Fruit fly (Drosophila melanogaster): ENCODE results near the gene Cip4.
A peak's percentile ranks its signal among the peaks of the same experiment; 100 is the strongest.

DNA sequence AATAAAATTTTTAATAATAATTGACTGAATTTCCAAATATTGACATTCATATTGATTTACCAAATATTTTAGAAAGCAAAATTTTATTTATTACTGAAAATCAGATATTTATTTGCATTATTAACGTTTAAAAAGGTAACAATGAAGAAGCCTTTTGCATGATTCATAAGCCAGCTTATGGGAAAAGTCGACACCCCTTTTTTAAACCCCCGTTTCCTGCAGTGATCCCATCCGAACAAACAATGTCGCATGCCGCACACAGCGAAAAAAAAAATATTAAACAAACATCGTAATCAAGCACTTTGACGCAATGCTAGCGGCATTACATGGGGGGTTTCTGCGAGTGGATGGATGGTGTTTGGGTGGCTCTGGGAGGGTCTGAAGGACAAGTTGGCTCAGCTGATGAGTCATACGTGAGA is 10.2 kb downstream of the Cip4 start:
- TF ChIP-seq tai (GFP tag; optimal IDR thresholded peaks at IDR 0.05) (no peak), brk (GFP tag; optimal IDR thresholded peaks at IDR 0.05) (peak; percentile 14), lola (GFP tag; optimal IDR thresholded peaks at IDR 0.05) (no peak), Hr78 (GFP tag; optimal IDR thresholded peaks at IDR 0.05) (no peak), Abd-B (GFP tag; optimal IDR thresholded peaks at IDR 0.05) (no peak), Hnf4 (GFP tag; optimal IDR thresholded peaks at IDR 0.05) (no peak), usp (GFP tag; optimal IDR thresholded peaks at IDR 0.05) (no peak), HLH106 (tag; optimal IDR thresholded peaks at IDR 0.05) (peak; percentile 11), rgr (GFP tag; optimal IDR thresholded peaks at IDR 0.05) (peak; percentile 35), Mio (GFP tag; optimal IDR thresholded peaks at IDR 0.05) (no peak)

Measured in whole organism, wandering third instar larva.